Worm (Caenorhabditis elegans) whole organism, L2 larva: Measurements from ENCODE around the gene gop-1.
A peak's percentile ranks its signal among the peaks of the same experiment; 100 is the strongest.

Experiments
- C34F6.9 ChIP-seq: fragments of 150-350 bp; optimal IDR thresholded peaks from 2 replicates; lab custom pipeline; 2014; ENCODE audit warnings: missing biosample characterization, missing genetic modification characterization
- F13H6.1 ChIP-seq: sonication (generic microtip); optimal IDR thresholded peaks from 2 replicates; lab custom pipeline; 2016; ENCODE audit warnings: missing genetic modification characterization, missing compliant biosample characterization
- R02D3.7 ChIP-seq: fragments of 150-350 bp; optimal IDR thresholded peaks from 2 replicates; lab custom pipeline; 2014; ENCODE audit warnings: missing biosample characterization, missing genetic modification characterization
- Y55F3AM.14 ChIP-seq: fragments of 200-800 bp; sonication (Bioruptor generic); optimal IDR thresholded peaks from 2 replicates; lab custom pipeline; 2018; ENCODE audit warnings: mild to moderate bottlenecking, missing genetic modification characterization, missing compliant biosample characterization
- alr-1 ChIP-seq: fragments of 150-350 bp; optimal IDR thresholded peaks from 2 replicates; lab custom pipeline; 2014; ENCODE audit warnings: missing biosample characterization, missing genetic modification characterization
- aly-2 ChIP-seq: fragments of 150-350 bp; optimal IDR thresholded peaks from 2 replicates; lab custom pipeline; 2014; ENCODE audit warnings: missing biosample characterization, missing genetic modification characterization
- ama-1 ChIP-seq: fragments of 150-350 bp; optimal IDR thresholded peaks from 2 replicates; lab custom pipeline; 2018; ENCODE audit warnings: inconsistent platforms
- blmp-1 ChIP-seq: sonication (generic microtip); optimal IDR thresholded peaks from 2 replicates; lab custom pipeline; 2017; ENCODE audit warnings: missing genetic modification characterization, mild to moderate bottlenecking, missing compliant biosample characterization, antibody characterized with exemption, moderate library complexity; ENCODE audit not compliant: insufficient read depth
- ceh-82 ChIP-seq: fragments of 150-350 bp; optimal IDR thresholded peaks from 2 replicates; lab custom pipeline; 2014; ENCODE audit warnings: missing biosample characterization, missing genetic modification characterization
- crh-2 ChIP-seq: sonication (generic microtip); optimal IDR thresholded peaks from 2 replicates; lab custom pipeline; 2017; ENCODE audit warnings: missing biosample characterization, missing genetic modification characterization
- dmd-4 ChIP-seq: sonication (generic microtip); optimal IDR thresholded peaks from 2 replicates; lab custom pipeline; 2017; ENCODE audit warnings: missing biosample characterization, missing genetic modification characterization
- egl-27 ChIP-seq: sonication (generic microtip); optimal IDR thresholded peaks from 3 replicates; lab custom pipeline; 2017; ENCODE audit warnings: missing biosample characterization, missing genetic modification reagents, missing genetic modification characterization
- elt-1 ChIP-seq: fragments of 150-350 bp; optimal IDR thresholded peaks from 2 replicates; lab custom pipeline; 2014; ENCODE audit warnings: missing biosample characterization, missing genetic modification characterization
- elt-3 ChIP-seq: sonication (generic microtip); optimal IDR thresholded peaks from 2 replicates; lab custom pipeline; 2017; ENCODE audit warnings: missing biosample characterization, missing genetic modification characterization
- fos-1 ChIP-seq: fragments of 150-350 bp; optimal IDR thresholded peaks from 2 replicates; lab custom pipeline; 2014; ENCODE audit warnings: missing biosample characterization, missing genetic modification characterization
- gmeb-1 ChIP-seq: fragments of 150-350 bp; optimal IDR thresholded peaks from 2 replicates; lab custom pipeline; 2014; ENCODE audit warnings: missing biosample characterization, missing genetic modification characterization
- lin-11 ChIP-seq: fragments of 150-350 bp; sonication (generic microtip); optimal IDR thresholded peaks from 2 replicates; lab custom pipeline; 2014; ENCODE audit warnings: missing biosample characterization, missing genetic modification characterization, inconsistent platforms, mixed read lengths
- lin-13 ChIP-seq: fragments of 150-350 bp; optimal IDR thresholded peaks from 2 replicates; lab custom pipeline; 2014; ENCODE audit warnings: missing biosample characterization, missing genetic modification reagents, missing genetic modification characterization
- lin-39 ChIP-seq: fragments of 150-350 bp; optimal IDR thresholded peaks from 2 replicates; lab custom pipeline; 2014; ENCODE audit warnings: missing biosample characterization, missing genetic modification reagents, missing genetic modification characterization
- lsy-2 ChIP-seq, 2 experiments: fragments of 150-350 bp in 1 of 2; sonication (generic microtip) in 1 of 2; optimal IDR thresholded peaks; 2 replicates each; lab custom pipeline; 2014 to 2017; ENCODE audit warnings: missing biosample characterization in 2 of 2, missing genetic modification characterization in 2 of 2
- mab-5 ChIP-seq: fragments of 150-350 bp; optimal IDR thresholded peaks from 2 replicates; lab custom pipeline; 2014; ENCODE audit warnings: missing biosample characterization, missing genetic modification characterization
- mbf-1 ChIP-seq: sonication (generic microtip); optimal IDR thresholded peaks from 2 replicates; lab custom pipeline; 2017; ENCODE audit warnings: missing biosample characterization, missing genetic modification characterization
- mdl-1 ChIP-seq, 2 experiments: fragments of 150-350 bp in 1 of 2; sonication (generic microtip) in 1 of 2; optimal IDR thresholded peaks; 2 replicates each; lab custom pipeline; 2017; ENCODE audit warnings: missing biosample characterization in 2 of 2, missing genetic modification characterization in 2 of 2
- nhr-10 ChIP-seq: sonication (generic microtip); optimal IDR thresholded peaks from 2 replicates; lab custom pipeline; 2017; ENCODE audit warnings: missing biosample characterization, missing genetic modification characterization
- nhr-11 ChIP-seq: fragments of 150-350 bp; optimal IDR thresholded peaks from 2 replicates; lab custom pipeline; 2014; ENCODE audit warnings: missing biosample characterization, missing genetic modification characterization
- nhr-12 ChIP-seq: fragments of 150-350 bp; optimal IDR thresholded peaks from 2 replicates; lab custom pipeline; 2014; ENCODE audit warnings: missing biosample characterization, missing genetic modification characterization
- nhr-129 ChIP-seq: fragments of 150-350 bp; optimal IDR thresholded peaks from 2 replicates; lab custom pipeline; 2014; ENCODE audit warnings: missing biosample characterization, missing genetic modification characterization
- nhr-21 ChIP-seq: fragments of 150-350 bp; optimal IDR thresholded peaks from 2 replicates; lab custom pipeline; 2014; ENCODE audit warnings: missing biosample characterization, missing genetic modification characterization
- nhr-23 ChIP-seq: fragments of 150-350 bp; optimal IDR thresholded peaks from 2 replicates; lab custom pipeline; 2014; ENCODE audit warnings: missing biosample characterization, missing genetic modification reagents, missing genetic modification characterization
- nhr-237 ChIP-seq: fragments of 150-350 bp; optimal IDR thresholded peaks from 2 replicates; lab custom pipeline; 2014; ENCODE audit warnings: missing biosample characterization, missing genetic modification characterization
- nhr-25 ChIP-seq: fragments of 150-350 bp; sonication (generic microtip); optimal IDR thresholded peaks from 3 replicates; lab custom pipeline; 2014; ENCODE audit warnings: missing biosample characterization, missing genetic modification characterization
- nhr-6 ChIP-seq: fragments of 150-350 bp; optimal IDR thresholded peaks from 2 replicates; lab custom pipeline; 2014; ENCODE audit warnings: missing biosample characterization, missing genetic modification characterization
- nhr-77 ChIP-seq: fragments of 150-350 bp; optimal IDR thresholded peaks from 2 replicates; lab custom pipeline; 2014; ENCODE audit warnings: missing biosample characterization, missing genetic modification characterization
- peb-1 ChIP-seq: fragments of 150-350 bp; optimal IDR thresholded peaks from 2 replicates; lab custom pipeline; 2014; ENCODE audit warnings: missing biosample characterization, missing genetic modification characterization
- sem-4 ChIP-seq: fragments of 150-350 bp; optimal IDR thresholded peaks from 2 replicates; lab custom pipeline; 2014; ENCODE audit warnings: missing biosample characterization, missing genetic modification reagents, missing genetic modification characterization
- skn-1 ChIP-seq: sonication (generic microtip); optimal IDR thresholded peaks from 2 replicates; lab custom pipeline; 2017; ENCODE audit warnings: missing biosample characterization, missing genetic modification characterization
- sma-3 ChIP-seq: sonication (generic microtip); optimal IDR thresholded peaks from 2 replicates; lab custom pipeline; 2016; ENCODE audit warnings: missing genetic modification reagents, missing genetic modification characterization, missing compliant biosample characterization
- sma-9 ChIP-seq, 2 experiments: fragments of 150-350 bp in 1 of 2; sonication (generic microtip) in 1 of 2; optimal IDR thresholded peaks; 2 replicates each; lab custom pipeline; 2014 to 2016; ENCODE audit warnings: missing genetic modification characterization in 2 of 2, mild to moderate bottlenecking in 1 of 2, missing biosample characterization in 1 of 2, missing compliant biosample characterization in 1 of 2, missing genetic modification reagents in 1 of 2, moderate library complexity in 1 of 2
- snpc-4 ChIP-seq: fragments of 150-350 bp; optimal IDR thresholded peaks from 2 replicates; lab custom pipeline; 2014; ENCODE audit warnings: missing biosample characterization, missing genetic modification characterization
- unc-39 ChIP-seq: fragments of 150-350 bp; optimal IDR thresholded peaks from 2 replicates; lab custom pipeline; 2014; ENCODE audit warnings: missing biosample characterization, missing genetic modification characterization
- unc-55 ChIP-seq: fragments of 150-350 bp; sonication (generic microtip); optimal IDR thresholded peaks from 3 replicates; lab custom pipeline; 2014; ENCODE audit warnings: missing biosample characterization, missing genetic modification reagents, missing genetic modification characterization
- unc-62 ChIP-seq: fragments of 150-350 bp; optimal IDR thresholded peaks from 2 replicates; lab custom pipeline; 2014; ENCODE audit warnings: missing biosample characterization, missing genetic modification reagents, missing genetic modification characterization
- zag-1 ChIP-seq: fragments of 150-350 bp; optimal IDR thresholded peaks from 2 replicates; lab custom pipeline; 2014; ENCODE audit warnings: missing biosample characterization, missing genetic modification characterization
- ztf-1 ChIP-seq: fragments of 200-800 bp; sonication (Bioruptor generic); conservative IDR thresholded peaks from 2 replicates; pipeline ENCODE4 v1.3.6; 2022; ENCODE audit warnings: missing genetic modification characterization, missing compliant biosample characterization
- ztf-11 ChIP-seq: sonication (generic microtip); optimal IDR thresholded peaks from 2 replicates; lab custom pipeline; 2017; ENCODE audit warnings: missing biosample characterization, missing genetic modification characterization
- ztf-4 ChIP-seq: fragments of 150-350 bp; optimal IDR thresholded peaks from 2 replicates; lab custom pipeline; 2014; ENCODE audit warnings: missing biosample characterization, missing genetic modification characterization

The gop-1 gene

DNA sequence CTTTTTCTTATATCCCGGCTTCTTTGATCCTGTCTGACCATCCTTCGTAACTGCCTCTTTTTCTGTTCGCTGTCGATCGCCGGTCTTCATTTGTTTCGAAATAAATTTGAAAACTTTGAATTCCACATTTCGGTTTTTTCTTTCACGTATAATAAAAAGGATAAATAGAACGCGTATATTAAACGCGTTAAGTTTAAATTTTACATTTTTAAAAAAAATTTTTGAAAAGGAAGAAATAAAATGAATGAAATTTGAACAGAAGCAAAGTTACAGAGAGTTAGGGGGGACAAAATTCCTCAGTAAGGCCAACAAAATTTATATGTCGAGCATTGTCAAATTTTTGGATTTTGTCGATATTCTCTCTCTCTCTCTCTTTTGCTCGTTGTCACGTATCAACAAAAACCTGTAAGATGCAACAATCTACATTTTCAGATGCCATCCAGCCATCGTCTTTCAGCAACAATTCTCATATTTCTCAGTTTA, 47.6 kb downstream of the gop-1 start, which contains the start of the genes T15B12.2 and F52C9.5:
T15B12.2 (minus strand) TSS at position 101 of the 483 bp plus-strand sequence.
F52C9.5 (plus strand) TSS at position 433 of the 483 bp plus-strand sequence.
- no peak for TF ChIP-seq skn-1 (tag; lab: Kevin White, UChicago)
- TF ChIP-seq zag-1 (tag; lab: Kevin White, UChicago), result no peak
- no peak for TF ChIP-seq nhr-237 (tag; lab: Kevin White, UChicago)
- TF ChIP-seq unc-39 (tag; lab: Kevin White, UChicago), result no peak
- TF ChIP-seq unc-55 (GFP tag; lab: Kevin White, UChicago), result no peak
- TF ChIP-seq, all 48 proteins: peak for 0

DNA sequence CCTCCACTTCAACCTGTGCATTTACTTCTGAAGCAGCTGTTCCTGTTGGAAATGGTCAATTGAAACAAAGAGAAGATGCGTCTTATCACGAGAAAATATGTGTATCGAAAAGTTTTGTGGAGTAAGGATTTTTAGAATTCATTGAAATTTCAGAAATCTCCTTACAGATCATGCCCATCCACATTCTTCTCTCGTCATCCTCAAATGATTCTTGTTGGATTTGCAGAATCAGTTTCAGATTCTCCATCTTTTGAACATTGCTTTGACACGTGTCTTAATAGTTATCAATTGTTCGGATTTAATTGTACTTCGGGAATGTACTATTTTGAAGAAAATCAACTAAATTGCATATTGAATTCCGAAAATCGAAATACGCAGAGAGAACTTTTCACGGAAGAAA, 49.8 kb downstream of the gop-1 start:
- TF ChIP-seq nhr-25 (no peak), snpc-4 (tag; lab: Kevin White, UChicago) (no peak), ama-1 (lab: Kevin White, UChicago) (no peak), nhr-237 (tag; lab: Kevin White, UChicago) (no peak), ztf-4 (tag; lab: Kevin White, UChicago) (no peak), C34F6.9 (tag; lab: Kevin White, UChicago) (no peak), R02D3.7 (tag; lab: Kevin White, UChicago) (no peak), mab-5 (tag; lab: Kevin White, UChicago) (no peak), mbf-1 (no peak), unc-39 (tag; lab: Kevin White, UChicago) (no peak), nhr-11 (no peak), alr-1 (no peak), gmeb-1 (tag; lab: Kevin White, UChicago) (no peak), peb-1 (no peak), aly-2 (tag; lab: Kevin White, UChicago) (no peak), nhr-12 (tag; lab: Kevin White, UChicago) (no peak), sem-4 (tag; lab: Kevin White, UChicago) (no peak), nhr-77 (tag; lab: Kevin White, UChicago) (no peak), lin-39 (tag; lab: Kevin White, UChicago) (no peak), Y55F3AM.14 (GFP tag; lab: Kevin White, UChicago) (no peak)

DNA sequence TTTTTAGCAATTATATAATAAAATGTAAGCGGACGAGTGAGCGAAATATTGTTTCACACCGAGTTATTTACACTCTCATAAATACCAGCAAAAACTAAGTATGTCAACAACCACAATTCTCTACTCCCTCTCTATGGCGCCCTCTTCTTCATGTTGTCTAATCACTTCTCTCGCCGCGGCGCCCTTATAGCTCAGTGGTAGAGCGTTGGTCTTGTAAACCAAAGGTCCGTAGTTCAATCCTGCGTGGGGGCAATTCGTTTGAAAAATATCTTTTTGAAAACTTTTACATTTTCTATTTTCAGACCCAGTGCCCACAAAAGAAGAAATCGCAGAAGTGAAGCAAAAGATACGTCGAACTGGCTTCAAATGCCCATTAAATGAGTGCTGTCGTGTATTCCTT, 51.5 kb downstream of the gop-1 start:
- peak; percentile 44 to 58 for TF ChIP-seq lsy-2 (tag; optimal IDR thresholded peaks at IDR 0.05; lab: Kevin White, UChicago)
- TF ChIP-seq snpc-4 (tag; lab: Kevin White, UChicago), result no peak
- TF ChIP-seq mbf-1, result no peak
- TF ChIP-seq unc-39 (tag; lab: Kevin White, UChicago), result no peak
- TF ChIP-seq ama-1 (lab: Kevin White, UChicago), result no peak
- no peak for TF ChIP-seq ztf-11 (tag; lab: Kevin White, UChicago)
- peak; percentile 69 for TF ChIP-seq nhr-129 (tag; lab: Kevin White, UChicago)
- TF ChIP-seq nhr-77 (tag; lab: Kevin White, UChicago), result no peak
- no peak for TF ChIP-seq nhr-237 (tag; lab: Kevin White, UChicago)
- TF ChIP-seq fos-1 (tag; lab: Kevin White, UChicago), result peak; percentile 49
- TF ChIP-seq lin-13 (GFP tag; lab: Kevin White, UChicago), result peak; percentile 46
- no peak for TF ChIP-seq peb-1
- TF ChIP-seq sem-4 (tag; lab: Kevin White, UChicago), result no peak
- TF ChIP-seq crh-2 (tag; lab: Kevin White, UChicago), result peak; percentile 42
- no peak for TF ChIP-seq nhr-12 (tag; lab: Kevin White, UChicago)
- TF ChIP-seq C34F6.9 (tag; lab: Kevin White, UChicago), result peak; percentile 33
- TF ChIP-seq skn-1 (tag; lab: Kevin White, UChicago), result no peak
- TF ChIP-seq nhr-10 (tag; lab: Kevin White, UChicago), result no peak
- no peak for TF ChIP-seq elt-3 (tag; lab: Kevin White, UChicago)
- peak; percentile 40 for TF ChIP-seq sma-3 (GFP tag; lab: Kevin White, UChicago)
- no peak for TF ChIP-seq unc-62
- TF ChIP-seq sma-9 (GFP tag; optimal IDR thresholded peaks at IDR 0.05; lab: Kevin White, UChicago), result peak; percentile 70
- TF ChIP-seq sma-9 (tag; optimal IDR thresholded peaks at IDR 0.05; lab: Kevin White, UChicago), result no peak
- TF ChIP-seq ceh-82, result no peak
- TF ChIP-seq R02D3.7 (tag; lab: Kevin White, UChicago), result no peak
- no peak for TF ChIP-seq aly-2 (tag; lab: Kevin White, UChicago)
- TF ChIP-seq unc-55 (GFP tag; lab: Kevin White, UChicago), result peak; percentile 38
- no peak for TF ChIP-seq mdl-1 (tag; optimal IDR thresholded peaks at IDR 0.05; lab: Kevin White, UChicago)
- no peak for TF ChIP-seq zag-1 (tag; lab: Kevin White, UChicago)
- TF ChIP-seq ztf-1 (GFP tag; lab: Robert Waterston, UW), result no peak
- peak; percentile 6 for TF ChIP-seq ztf-4 (tag; lab: Kevin White, UChicago)
- TF ChIP-seq lin-11 (tag; lab: Kevin White, UChicago), result no peak
- TF ChIP-seq gmeb-1 (tag; lab: Kevin White, UChicago), result peak; percentile 52
- no peak for TF ChIP-seq nhr-6 (tag; lab: Kevin White, UChicago)
- no peak for TF ChIP-seq blmp-1 (tag; lab: Kevin White, UChicago)
- TF ChIP-seq nhr-23 (tag; lab: Kevin White, UChicago), result no peak
- TF ChIP-seq mab-5 (tag; lab: Kevin White, UChicago), result no peak
- TF ChIP-seq egl-27 (tag; lab: Kevin White, UChicago), result peak; percentile 29
- no peak for TF ChIP-seq elt-1 (tag; lab: Kevin White, UChicago)
- TF ChIP-seq F13H6.1, result no peak
- no peak for TF ChIP-seq dmd-4
- no peak for TF ChIP-seq nhr-25
- TF ChIP-seq alr-1, result no peak
- no peak for TF ChIP-seq nhr-11
- TF ChIP-seq nhr-21, result peak; percentile 7
